Worm (Caenorhabditis elegans) whole organism, L2 larva: ENCODE measurements around the gene ifp-1.
A peak's percentile ranks its signal among the peaks of the same experiment; 100 is the strongest.

Source experiments
- F13H6.1 ChIP-seq: sonication (generic microtip); optimal IDR thresholded peaks from 2 replicates; lab custom pipeline; 2016; ENCODE audit warnings: missing genetic modification characterization, missing compliant biosample characterization
- aly-2 ChIP-seq: fragments of 150-350 bp; optimal IDR thresholded peaks from 2 replicates; lab custom pipeline; 2014; ENCODE audit warnings: missing biosample characterization, missing genetic modification characterization
- ceh-16 ChIP-seq: fragments of 150-350 bp; optimal IDR thresholded peaks from 2 replicates; lab custom pipeline; 2014; ENCODE audit warnings: missing biosample characterization, missing genetic modification characterization
- ceh-82 ChIP-seq: fragments of 150-350 bp; optimal IDR thresholded peaks from 2 replicates; lab custom pipeline; 2014; ENCODE audit warnings: missing biosample characterization, missing genetic modification characterization
- elt-1 ChIP-seq: fragments of 150-350 bp; optimal IDR thresholded peaks from 2 replicates; lab custom pipeline; 2014; ENCODE audit warnings: missing biosample characterization, missing genetic modification characterization
- fos-1 ChIP-seq: fragments of 150-350 bp; optimal IDR thresholded peaks from 2 replicates; lab custom pipeline; 2014; ENCODE audit warnings: missing biosample characterization, missing genetic modification characterization
- lsy-2 ChIP-seq, 2 experiments: fragments of 150-350 bp in 1 of 2; sonication (generic microtip) in 1 of 2; optimal IDR thresholded peaks; 2 replicates each; lab custom pipeline; 2014 to 2017; ENCODE audit warnings: missing biosample characterization in 2 of 2, missing genetic modification characterization in 2 of 2
- nhr-12 ChIP-seq: fragments of 150-350 bp; optimal IDR thresholded peaks from 2 replicates; lab custom pipeline; 2014; ENCODE audit warnings: missing biosample characterization, missing genetic modification characterization
- nhr-77 ChIP-seq: fragments of 150-350 bp; optimal IDR thresholded peaks from 2 replicates; lab custom pipeline; 2014; ENCODE audit warnings: missing biosample characterization, missing genetic modification characterization
- unc-55 ChIP-seq: fragments of 150-350 bp; sonication (generic microtip); optimal IDR thresholded peaks from 3 replicates; lab custom pipeline; 2014; ENCODE audit warnings: missing biosample characterization, missing genetic modification reagents, missing genetic modification characterization
- zag-1 ChIP-seq: fragments of 150-350 bp; optimal IDR thresholded peaks from 2 replicates; lab custom pipeline; 2014; ENCODE audit warnings: missing biosample characterization, missing genetic modification characterization
- ztf-11 ChIP-seq: sonication (generic microtip); optimal IDR thresholded peaks from 2 replicates; lab custom pipeline; 2017; ENCODE audit warnings: missing biosample characterization, missing genetic modification characterization

ce11 chrX:9668554-9668953 lies 11.4 kb downstream of the ifp-1 start, which contains the start of gene T14B1.1:
- TF ChIP-seq elt-1 (tag; lab: Kevin White, UChicago) (no peak), F13H6.1 (peak; percentile 59), zag-1 (peak; percentile 12), ceh-82 (tag; lab: Kevin White, UChicago) (no peak), unc-55 (GFP tag; lab: Kevin White, UChicago) (peak; percentile 39), ztf-11 (tag; lab: Kevin White, UChicago) (no peak), ceh-16 (tag; lab: Kevin White, UChicago) (no peak), fos-1 (tag; lab: Kevin White, UChicago) (no peak), aly-2 (tag; lab: Kevin White, UChicago) (no peak), nhr-12 (tag; lab: Kevin White, UChicago) (no peak), lsy-2 (tag; optimal IDR thresholded peaks at IDR 0.05; lab: Kevin White, UChicago) (peak in 1 of 2 experiments; percentile 22), nhr-77 (tag; lab: Kevin White, UChicago) (no peak)
